Worm (Caenorhabditis elegans): ENCODE data around the gene F36A4.3.
A peak's percentile ranks its signal among the peaks of the same experiment; 100 is the strongest.

- TF ChIP-seq crh-2 (tag; optimal IDR thresholded peaks at IDR 0.05) (peak; percentile 11), C34F6.9 (tag; optimal IDR thresholded peaks at IDR 0.05) (peak; percentile 51), ztf-11 (tag; optimal IDR thresholded peaks at IDR 0.05) (no peak), elt-1 (tag; optimal IDR thresholded peaks at IDR 0.05) (no peak), snpc-4 (tag; optimal IDR thresholded peaks at IDR 0.05) (peak; percentile 42)
Observed at ce11 chrIV:4247334-4247733, 22.1 kb upstream of the F36A4.3 start.
